Fruit fly (Drosophila melanogaster) whole organism, wandering third instar larva: Measurements from ENCODE around the gene Lst8.

ENCODE experiments used
- Abd-B ChIP-seq: fragments of >200 bp; optimal IDR thresholded peaks from 2 replicates; lab custom pipeline; 2017; ENCODE audit warnings: missing biosample characterization, missing genetic modification characterization
- CG32264 ChIP-seq: fragments of 200-800 bp; sonication (Bioruptor generic); optimal IDR thresholded peaks from 2 replicates; lab custom pipeline; 2016; ENCODE audit warnings: missing biosample characterization, missing genetic modification characterization
- CG9705 ChIP-seq: fragments of 200-800 bp; sonication (Bioruptor generic); optimal IDR thresholded peaks from 2 replicates; lab custom pipeline; 2018; ENCODE audit warnings: missing biosample characterization, mild to moderate bottlenecking, missing genetic modification characterization
- CrebA ChIP-seq: fragments of 200-800 bp; sonication (Bioruptor generic); optimal IDR thresholded peaks from 2 replicates; lab custom pipeline; 2016; ENCODE audit warnings: missing biosample characterization, mild to moderate bottlenecking, missing genetic modification characterization, borderline replicate concordance
- Dfd ChIP-seq: fragments of >200 bp; optimal IDR thresholded peaks from 2 replicates; lab custom pipeline; 2017; ENCODE audit warnings: missing biosample characterization, missing genetic modification characterization
- Dif ChIP-seq: fragments of 200-275, 200-300 bp; sonication (Bioruptor generic); optimal IDR thresholded peaks from 2 replicates; lab custom pipeline; 2018; ENCODE audit warnings: missing biosample characterization, missing genetic modification characterization; ENCODE audit not compliant: partially characterized antibody
- GATAd ChIP-seq: sonication (Bioruptor generic); optimal IDR thresholded peaks from 2 replicates; lab custom pipeline; 2016; ENCODE audit warnings: missing biosample characterization, missing genetic modification characterization
- HLH106 ChIP-seq: fragments of 200-800 bp; optimal IDR thresholded peaks from 3 replicates; lab custom pipeline; 2019; ENCODE audit warnings: missing biosample characterization, mild to moderate bottlenecking, missing genetic modification characterization, moderate library complexity
- Hnf4 ChIP-seq: fragments of 200-800 bp; sonication (Bioruptor generic); optimal IDR thresholded peaks from 2 replicates; lab custom pipeline; 2016; ENCODE audit warnings: missing biosample characterization, mild to moderate bottlenecking, missing genetic modification characterization
- Hr78 ChIP-seq: fragments of >200 bp; optimal IDR thresholded peaks from 2 replicates; lab custom pipeline; 2017; ENCODE audit warnings: missing biosample characterization, missing genetic modification characterization
- Hr83 ChIP-seq: fragments of 200-300 bp; sonication (Bioruptor generic); optimal IDR thresholded peaks from 2 replicates; lab custom pipeline; 2016; ENCODE audit warnings: missing biosample characterization, mild to moderate bottlenecking, missing genetic modification characterization, moderate library complexity; ENCODE audit not compliant: poor library complexity, severe bottlenecking
- Jra ChIP-seq: sonication (Bioruptor generic); optimal IDR thresholded peaks from 2 replicates; lab custom pipeline; 2016; ENCODE audit warnings: missing biosample characterization, missing genetic modification characterization
- Mio ChIP-seq: sonication (Bioruptor generic); optimal IDR thresholded peaks from 2 replicates; lab custom pipeline; 2016; ENCODE audit warnings: missing biosample characterization, missing genetic modification characterization
- Myc ChIP-seq: fragments of >200 bp; optimal IDR thresholded peaks from 2 replicates; lab custom pipeline; 2017
- N ChIP-seq: fragments of >200 bp; optimal IDR thresholded peaks from 2 replicates; lab custom pipeline; 2018; ENCODE audit warnings: missing biosample characterization, missing external identifiers, missing genetic modification characterization
- OdsH ChIP-seq: fragments of 200-800 bp; sonication (Bioruptor generic); optimal IDR thresholded peaks from 2 replicates; lab custom pipeline; 2016; ENCODE audit warnings: missing biosample characterization, mild to moderate bottlenecking, missing genetic modification characterization
- Rel ChIP-seq, 2 experiments: fragments of 200-800 bp; sonication (Bioruptor generic) in 1 of 2; optimal IDR thresholded peaks; 2 replicates in 1 of 2; 3 replicates in 1 of 2; lab custom pipeline; 2016 to 2019; ENCODE audit warnings: mild to moderate bottlenecking in 2 of 2, missing biosample characterization in 2 of 2, missing genetic modification characterization in 2 of 2, moderate library complexity in 1 of 2
- Sp1 ChIP-seq: fragments of 200-800 bp; sonication (Bioruptor generic); optimal IDR thresholded peaks from 3 replicates; lab custom pipeline; 2019; ENCODE audit warnings: missing biosample characterization, mild to moderate bottlenecking, missing genetic modification characterization, moderate library complexity
- Vsx2 ChIP-seq: fragments of 200-300, 225-300 bp; sonication (Bioruptor generic); optimal IDR thresholded peaks from 2 replicates; lab custom pipeline; 2018; ENCODE audit warnings: missing biosample characterization, missing genetic modification characterization; ENCODE audit not compliant: partially characterized antibody
- br ChIP-seq: fragments of 200-800 bp; sonication (Bioruptor generic); optimal IDR thresholded peaks from 2 replicates; lab custom pipeline; 2016; ENCODE audit warnings: missing biosample characterization, missing genetic modification characterization
- brk ChIP-seq: fragments of 200-800 bp; sonication (Bioruptor generic); optimal IDR thresholded peaks from 2 replicates; lab custom pipeline; 2016; ENCODE audit warnings: missing biosample characterization, mild to moderate bottlenecking, missing genetic modification characterization
- dl ChIP-seq, 2 experiments: fragments of 175-275, 200-275 bp in 1 of 2; fragments of 200-275 bp in 1 of 2; sonication (Bioruptor generic); optimal IDR thresholded peaks; lab custom pipeline; 2018; ENCODE audit warnings: mild to moderate bottlenecking in 2 of 2, missing biosample characterization in 2 of 2, missing genetic modification characterization in 2 of 2, moderate library complexity in 2 of 2; ENCODE audit not compliant: partially characterized antibody in 2 of 2, insufficient read depth in 1 of 2
- dmrt93B ChIP-seq: fragments of 200-800 bp; sonication (Bioruptor generic); optimal IDR thresholded peaks from 2 replicates; lab custom pipeline; 2018; ENCODE audit warnings: missing biosample characterization, mild to moderate bottlenecking, missing genetic modification characterization
- dsf ChIP-seq: sonication (Bioruptor generic); optimal IDR thresholded peaks from 2 replicates; lab custom pipeline; 2016; ENCODE audit warnings: missing biosample characterization, missing genetic modification characterization, borderline replicate concordance
- ey ChIP-seq: fragments of 200-800 bp; sonication (Bioruptor generic); optimal IDR thresholded peaks from 2 replicates; lab custom pipeline; 2016; ENCODE audit warnings: missing biosample characterization, missing genetic modification characterization
- foxo ChIP-seq, 2 experiments: fragments of 200-800 bp; sonication (Bioruptor generic); optimal IDR thresholded peaks; 2 replicates in 1 of 2; 3 replicates in 1 of 2; lab custom pipeline; 2016 to 2017; ENCODE audit warnings: missing biosample characterization in 2 of 2, missing genetic modification characterization in 2 of 2
- fru ChIP-seq: fragments of 200-800 bp; sonication (Bioruptor generic); optimal IDR thresholded peaks from 3 replicates; lab custom pipeline; 2016; ENCODE audit warnings: missing biosample characterization, mild to moderate bottlenecking, missing genetic modification characterization
- h ChIP-seq: fragments of 200-800 bp; sonication (Bioruptor generic); optimal IDR thresholded peaks from 3 replicates; lab custom pipeline; 2016; ENCODE audit warnings: missing biosample characterization, mild to moderate bottlenecking, missing genetic modification characterization
- lola ChIP-seq: fragments of >200 bp; optimal IDR thresholded peaks from 2 replicates; lab custom pipeline; 2017; ENCODE audit warnings: missing biosample characterization, missing genetic modification characterization
- pan ChIP-seq: fragments of >200 bp; optimal IDR thresholded peaks from 2 replicates; lab custom pipeline; 2017
- psq ChIP-seq: fragments of 200-800 bp; sonication (Bioruptor generic); optimal IDR thresholded peaks from 3 replicates; lab custom pipeline; 2017; ENCODE audit warnings: missing biosample characterization, mild to moderate bottlenecking, missing genetic modification characterization, moderate library complexity
- rgr ChIP-seq: fragments of 200-800 bp; sonication (Bioruptor generic); optimal IDR thresholded peaks from 3 replicates; lab custom pipeline; 2016; ENCODE audit warnings: missing biosample characterization, mild to moderate bottlenecking, missing genetic modification characterization
- sage ChIP-seq: fragments of 200-800 bp; sonication (Bioruptor generic); optimal IDR thresholded peaks from 2 replicates; lab custom pipeline; 2016; ENCODE audit warnings: missing biosample characterization, mild to moderate bottlenecking, missing genetic modification characterization
- sv ChIP-seq: fragments of 200-800 bp; sonication (Bioruptor generic); optimal IDR thresholded peaks from 3 replicates; lab custom pipeline; 2016; ENCODE audit warnings: missing biosample characterization, missing genetic modification characterization
- tai ChIP-seq: sonication (Bioruptor generic); optimal IDR thresholded peaks from 2 replicates; lab custom pipeline; 2016; ENCODE audit warnings: missing biosample characterization, missing genetic modification characterization
- usp ChIP-seq: fragments of >200 bp; optimal IDR thresholded peaks from 2 replicates; lab custom pipeline; 2017; ENCODE audit warnings: missing biosample characterization, missing genetic modification characterization
- woc ChIP-seq: sonication (Bioruptor generic); optimal IDR thresholded peaks from 2 replicates; lab custom pipeline; 2016; ENCODE audit warnings: missing biosample characterization, mild to moderate bottlenecking, missing genetic modification characterization

The Lst8 gene

DNA sequence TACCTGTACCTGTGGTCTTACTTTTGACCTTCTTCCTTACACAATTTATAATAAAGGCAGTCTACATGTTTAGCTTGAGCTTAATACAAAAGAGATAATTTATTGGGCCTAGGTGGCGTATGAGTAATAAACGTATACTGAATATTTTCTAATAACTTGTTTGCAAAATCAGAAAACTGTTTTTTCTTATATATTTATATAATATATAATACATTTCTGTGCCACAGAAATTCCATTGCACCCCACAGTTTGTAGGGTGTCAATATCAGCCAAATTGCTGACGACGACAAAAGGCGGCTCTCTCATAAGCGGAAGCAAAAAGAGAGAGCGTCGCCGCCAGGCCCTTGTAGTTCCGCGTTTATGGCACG is 20.8 kb downstream of the Lst8 start:
- TF ChIP-seq Dif (GFP tag; lab: Kevin White, UChicago) = peak; percentile 29
- peak; percentile 29 for TF ChIP-seq usp (GFP tag; lab: Kevin White, UChicago)
- no peak for TF ChIP-seq rgr
- no peak for TF ChIP-seq HLH106 (tag; lab: Kevin White, UChicago)
- no peak for TF ChIP-seq Abd-B (GFP tag; lab: Kevin White, UChicago)

DNA sequence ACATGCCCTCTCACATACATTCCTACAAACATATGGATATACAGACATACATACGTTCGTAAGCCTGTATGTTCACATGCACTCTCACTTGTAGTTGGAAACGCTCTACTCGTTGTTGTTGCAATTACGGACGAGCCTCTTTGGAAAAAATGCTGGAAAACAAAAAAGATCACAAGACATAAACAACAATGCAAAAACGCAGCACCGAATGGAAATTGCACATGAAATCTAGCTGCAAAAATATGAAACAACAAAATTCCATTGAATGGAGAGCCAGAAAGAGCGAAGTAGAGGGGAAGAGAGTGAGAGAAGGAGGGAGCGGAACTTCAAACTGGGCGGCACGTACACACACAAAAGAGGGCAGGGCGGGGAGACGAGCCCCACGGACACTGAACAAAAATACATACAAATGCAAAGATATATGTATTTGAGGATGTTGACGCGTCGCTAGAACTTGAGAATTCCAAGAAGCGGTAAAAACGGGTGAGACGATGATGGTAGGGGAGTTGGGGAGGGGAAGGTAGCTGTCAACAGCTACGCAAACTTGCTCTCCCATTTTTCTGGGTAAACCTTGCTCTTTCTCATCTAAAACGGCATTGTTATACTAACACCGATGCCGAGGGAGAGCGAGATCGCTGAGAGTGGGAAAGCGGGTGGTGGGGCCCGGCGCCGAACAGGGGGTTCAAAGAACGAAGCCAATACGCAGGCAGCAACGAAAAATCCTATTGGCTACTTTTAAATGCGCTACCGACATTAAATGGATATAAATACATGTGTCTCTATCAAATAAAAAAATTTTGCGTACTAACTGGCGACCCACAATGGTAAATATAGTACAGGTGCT is 21.4 kb downstream of the Lst8 start:
- TF ChIP-seq dsf (no peak), sage (GFP tag; lab: Kevin White, UChicago) (no peak), brk (GFP tag; lab: Kevin White, UChicago) (peak; percentile 58), Jra (GFP tag; lab: Kevin White, UChicago) (peak; percentile 31), dl (GFP tag; optimal IDR thresholded peaks at IDR 0.05; lab: Kevin White, UChicago; ENCODE audit: insufficient read depth in 1 of 2, partially characterized antibody in 2 of 2) (peak in 1 of 2 experiments; percentile 79), h (GFP tag; lab: Kevin White, UChicago) (peak; percentile 70), CrebA (GFP tag; lab: Kevin White, UChicago) (peak; percentile 94), Hnf4 (peak; percentile 82), pan (no peak), br (GFP tag; lab: Kevin White, UChicago) (peak; percentile 24), Rel (GFP tag; optimal IDR thresholded peaks at IDR 0.05; lab: Kevin White, UChicago) (peak; percentile 57), Rel (tag; optimal IDR thresholded peaks at IDR 0.05; lab: Kevin White, UChicago) (peak; percentile 73), Mio (GFP tag; lab: Kevin White, UChicago) (peak; percentile 22), sv (GFP tag; lab: Kevin White, UChicago) (no peak), Vsx2 (GFP tag; lab: Kevin White, UChicago) (no peak), rgr (peak; percentile 23), woc (GFP tag; lab: Kevin White, UChicago) (peak; percentile 78), Hr83 (GFP tag; lab: Kevin White, UChicago) (peak; percentile 77), tai (GFP tag; lab: Kevin White, UChicago) (peak; percentile 69), Dif (GFP tag; lab: Kevin White, UChicago) (peak; percentile 71), HLH106 (tag; lab: Kevin White, UChicago) (peak; percentile 21), psq (GFP tag; lab: Kevin White, UChicago) (peak; percentile 36), fru (GFP tag; lab: Kevin White, UChicago) (peak; percentile 14), dmrt93B (peak; percentile 36)
- TF ChIP-seq, all 38 proteins: peak for 18

DNA sequence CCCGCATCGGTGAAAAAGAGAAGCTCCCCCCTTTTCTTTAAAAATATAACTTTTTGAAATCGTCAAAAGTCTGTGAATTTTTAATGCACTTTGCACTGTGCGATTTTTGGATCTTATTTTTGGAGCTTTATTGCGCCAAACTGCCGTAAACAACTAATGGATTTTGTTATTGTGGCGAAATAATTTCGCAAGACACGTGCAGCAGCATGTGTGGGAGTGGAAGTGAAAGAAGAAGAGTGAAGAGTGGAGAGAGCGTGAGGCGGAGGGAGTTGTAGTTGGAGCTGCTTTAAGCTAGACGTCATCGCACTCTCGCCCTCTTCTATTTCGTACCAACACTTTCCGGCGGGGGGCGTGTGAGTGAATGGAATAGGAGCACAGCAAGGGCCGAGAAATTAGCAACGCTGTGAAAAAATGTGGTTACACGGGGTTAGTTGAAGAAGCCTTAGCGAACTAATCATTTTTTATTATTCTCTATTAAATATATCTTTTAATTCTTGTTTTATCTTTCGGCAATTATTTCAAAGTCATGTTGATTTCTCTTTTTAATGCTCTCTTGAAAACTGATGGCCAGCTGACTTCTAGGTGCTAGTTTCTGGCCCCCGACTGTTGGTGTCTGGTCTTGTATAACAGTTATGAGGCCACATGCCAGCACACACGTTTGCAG is 22.2 kb downstream of the Lst8 start:
- peak; percentile 46 for TF ChIP-seq br (GFP tag; lab: Kevin White, UChicago)
- peak; percentile 28 for TF ChIP-seq CrebA (GFP tag; lab: Kevin White, UChicago)
- no peak for TF ChIP-seq lola (GFP tag; lab: Kevin White, UChicago)
- TF ChIP-seq sv (GFP tag; lab: Kevin White, UChicago) = peak; percentile 89
- no peak for TF ChIP-seq Myc (lab: Kevin White, UChicago)
- no peak for TF ChIP-seq brk (GFP tag; lab: Kevin White, UChicago)
- no peak for TF ChIP-seq tai (GFP tag; lab: Kevin White, UChicago)
- TF ChIP-seq fru (GFP tag; lab: Kevin White, UChicago) = peak; percentile 81
- TF ChIP-seq GATAd (GFP tag; lab: Kevin White, UChicago) = no peak
- TF ChIP-seq OdsH (GFP tag; lab: Kevin White, UChicago) = peak; percentile 79
- TF ChIP-seq HLH106 (tag; lab: Kevin White, UChicago) = peak; percentile 79
- TF ChIP-seq h (GFP tag; lab: Kevin White, UChicago) = peak; percentile 65
- TF ChIP-seq CG9705 (GFP tag; lab: Kevin White, UChicago) = peak; percentile 16
- TF ChIP-seq dl (GFP tag; optimal IDR thresholded peaks at IDR 0.05; lab: Kevin White, UChicago; ENCODE audit: insufficient read depth in 1 of 2, partially characterized antibody in 2 of 2) = no peak
- no peak for TF ChIP-seq Abd-B (GFP tag; lab: Kevin White, UChicago)
- no peak for TF ChIP-seq Mio (GFP tag; lab: Kevin White, UChicago)
- TF ChIP-seq Dfd (GFP tag; lab: Kevin White, UChicago) = no peak
- TF ChIP-seq psq (GFP tag; lab: Kevin White, UChicago) = peak; percentile 37
- TF ChIP-seq usp (GFP tag; lab: Kevin White, UChicago) = no peak
- TF ChIP-seq CG32264 (GFP tag; lab: Kevin White, UChicago) = peak; percentile 17
- no peak for TF ChIP-seq Hr83 (GFP tag; lab: Kevin White, UChicago)
- TF ChIP-seq Hnf4 = no peak
- TF ChIP-seq foxo (GFP tag; optimal IDR thresholded peaks at IDR 0.05; lab: Kevin White, UChicago) = peak in 1 of 2 experiments; percentile 86
- TF ChIP-seq Jra (GFP tag; lab: Kevin White, UChicago) = no peak
- TF ChIP-seq woc (GFP tag; lab: Kevin White, UChicago) = no peak
- TF ChIP-seq N (GFP tag; lab: Kevin White, UChicago) = no peak
- TF ChIP-seq Rel (GFP tag; optimal IDR thresholded peaks at IDR 0.05; lab: Kevin White, UChicago) = peak; percentile 49
- no peak for TF ChIP-seq Rel (tag; optimal IDR thresholded peaks at IDR 0.05; lab: Kevin White, UChicago)
- peak; percentile 69 for TF ChIP-seq ey (GFP tag; lab: Kevin White, UChicago)
- TF ChIP-seq Dif (GFP tag; lab: Kevin White, UChicago) = no peak
- no peak for TF ChIP-seq dsf
- TF ChIP-seq Vsx2 (GFP tag; lab: Kevin White, UChicago) = no peak
- no peak for TF ChIP-seq pan
- peak; percentile 74 for TF ChIP-seq Sp1
- peak; percentile 62 for TF ChIP-seq dmrt93B
- TF ChIP-seq rgr = peak; percentile 75
- no peak for TF ChIP-seq Hr78 (GFP tag; lab: Kevin White, UChicago)
- peak; percentile 58 for TF ChIP-seq sage (GFP tag; lab: Kevin White, UChicago)
